Worm (Caenorhabditis elegans) whole organism, mixed stage, embryonic: Measurements from ENCODE around the gene F54E4.2.

ENCODE experiments used
- bed-3 ChIP-seq: fragments of 200-800 bp; sonication (Bioruptor generic); optimal IDR thresholded peaks from 3 replicates; lab custom pipeline; 2018; ENCODE audit warnings: mild to moderate bottlenecking, missing genetic modification characterization, moderate library complexity, missing compliant biosample characterization
- blmp-1 ChIP-seq: fragments of 150-350 bp; optimal IDR thresholded peaks from 2 replicates; lab custom pipeline; 2014; ENCODE audit warnings: missing biosample characterization, missing genetic modification characterization
- ceh-39 ChIP-seq: fragments of 150-350 bp; optimal IDR thresholded peaks from 2 replicates; lab custom pipeline; 2014; ENCODE audit warnings: missing biosample characterization, missing genetic modification characterization
- ceh-43 ChIP-seq: fragments of 200-800 bp; sonication (Bioruptor generic); optimal IDR thresholded peaks from 2 replicates; lab custom pipeline; 2018; ENCODE audit warnings: mild to moderate bottlenecking, missing genetic modification characterization, moderate library complexity, missing compliant biosample characterization
- ces-1 ChIP-seq: fragments of 150-350 bp; optimal IDR thresholded peaks from 2 replicates; lab custom pipeline; 2014; ENCODE audit warnings: missing biosample characterization, missing genetic modification reagents, missing genetic modification characterization
- cnd-1 ChIP-seq: fragments of 200-800 bp; sonication (Bioruptor generic); optimal IDR thresholded peaks from 2 replicates; lab custom pipeline; 2018; ENCODE audit warnings: mild to moderate bottlenecking, missing genetic modification characterization, missing compliant biosample characterization
- drap-1 ChIP-seq: fragments of 200-800 bp; sonication (Bioruptor generic); optimal IDR thresholded peaks from 3 replicates; lab custom pipeline; 2018; ENCODE audit warnings: mild to moderate bottlenecking, missing genetic modification characterization, missing compliant biosample characterization
- elt-1 ChIP-seq: sonication (generic microtip); optimal IDR thresholded peaks from 2 replicates; lab custom pipeline; 2017; ENCODE audit warnings: missing genetic modification characterization, mild to moderate bottlenecking, missing compliant biosample characterization, antibody characterized with exemption, moderate library complexity, borderline replicate concordance; ENCODE audit not compliant: insufficient read depth
- elt-3 ChIP-seq: fragments of 150-350 bp; optimal IDR thresholded peaks from 2 replicates; lab custom pipeline; 2014; ENCODE audit warnings: missing biosample characterization, missing genetic modification characterization
- flh-1 ChIP-seq: fragments of 200-800 bp; sonication (Bioruptor generic); optimal IDR thresholded peaks from 2 replicates; lab custom pipeline; 2018; ENCODE audit warnings: mild to moderate bottlenecking, missing genetic modification characterization, moderate library complexity, missing compliant biosample characterization
- ham-2 ChIP-seq: fragments of 200-800 bp; sonication (Bioruptor generic); optimal IDR thresholded peaks from 2 replicates; lab custom pipeline; 2018; ENCODE audit warnings: mild to moderate bottlenecking, missing genetic modification characterization, missing compliant biosample characterization
- hlh-1 ChIP-seq: fragments of 150-350 bp; optimal IDR thresholded peaks from 2 replicates; lab custom pipeline; 2014; ENCODE audit warnings: missing biosample characterization, missing genetic modification reagents, missing genetic modification characterization
- lin-13 ChIP-seq: fragments of 150-350 bp; optimal IDR thresholded peaks from 2 replicates; lab custom pipeline; 2014; ENCODE audit warnings: missing biosample characterization, missing genetic modification characterization
- lin-32 ChIP-seq: fragments of 200-800 bp; sonication (Bioruptor generic); optimal IDR thresholded peaks from 2 replicates; lab custom pipeline; 2018; ENCODE audit warnings: mild to moderate bottlenecking, missing genetic modification characterization, missing compliant biosample characterization
- lsy-2 ChIP-seq: fragments of 150-350 bp; optimal IDR thresholded peaks from 2 replicates; lab custom pipeline; 2014; ENCODE audit warnings: missing biosample characterization, missing genetic modification characterization
- mab-5 ChIP-seq: fragments of 150-350 bp; optimal IDR thresholded peaks from 2 replicates; lab custom pipeline; 2014; ENCODE audit warnings: missing biosample characterization, missing genetic modification characterization
- mep-1 ChIP-seq: fragments of 150-350 bp; optimal IDR thresholded peaks from 2 replicates; lab custom pipeline; 2017; ENCODE audit warnings: missing biosample characterization, missing genetic modification reagents, missing genetic modification characterization, inconsistent platforms
- mls-2 ChIP-seq: sonication (generic microtip); optimal IDR thresholded peaks from 2 replicates; lab custom pipeline; 2016; ENCODE audit warnings: mild to moderate bottlenecking, missing genetic modification characterization, moderate library complexity, missing compliant biosample characterization
- nhr-12 ChIP-seq: fragments of 150-350 bp; optimal IDR thresholded peaks from 2 replicates; lab custom pipeline; 2014; ENCODE audit warnings: missing biosample characterization, missing genetic modification characterization
- nhr-2 ChIP-seq: fragments of 150-350 bp; optimal IDR thresholded peaks from 2 replicates; lab custom pipeline; 2014; ENCODE audit warnings: missing biosample characterization, missing genetic modification characterization
- nhr-237 ChIP-seq: fragments of 150-350 bp; optimal IDR thresholded peaks from 2 replicates; lab custom pipeline; 2014; ENCODE audit warnings: missing biosample characterization, missing genetic modification characterization
- nhr-28 ChIP-seq: fragments of 150-350 bp; optimal IDR thresholded peaks from 2 replicates; lab custom pipeline; 2014; ENCODE audit warnings: missing biosample characterization, missing genetic modification characterization
- nhr-76 ChIP-seq: sonication (generic microtip); optimal IDR thresholded peaks from 2 replicates; lab custom pipeline; 2017; ENCODE audit warnings: missing biosample characterization, missing genetic modification characterization
- pha-4 ChIP-seq: fragments of 150-350 bp; optimal IDR thresholded peaks from 2 replicates; lab custom pipeline; 2018; ENCODE audit warnings: missing biosample characterization, missing genetic modification reagents, missing genetic modification characterization
- sem-2 ChIP-seq: fragments of 200-800 bp; sonication (Bioruptor generic); optimal IDR thresholded peaks from 2 replicates; lab custom pipeline; 2018; ENCODE audit warnings: mild to moderate bottlenecking, missing genetic modification characterization, missing compliant biosample characterization
- snpc-4 ChIP-seq: fragments of 150-350 bp; optimal IDR thresholded peaks from 2 replicates; lab custom pipeline; 2014; ENCODE audit warnings: missing biosample characterization, missing genetic modification characterization
- sptf-1 ChIP-seq: sonication (generic microtip); optimal IDR thresholded peaks from 2 replicates; lab custom pipeline; 2017; ENCODE audit warnings: mild to moderate bottlenecking, missing genetic modification characterization, moderate library complexity, missing compliant biosample characterization
- tbx-8 ChIP-seq: fragments of 200-800 bp; sonication (Bioruptor generic); optimal IDR thresholded peaks from 2 replicates; lab custom pipeline; 2018; ENCODE audit warnings: mild to moderate bottlenecking, missing genetic modification characterization, moderate library complexity, missing compliant biosample characterization
- unc-39 ChIP-seq: fragments of 150-350 bp; optimal IDR thresholded peaks from 2 replicates; lab custom pipeline; 2014; ENCODE audit warnings: missing biosample characterization, missing genetic modification characterization
- unc-62 ChIP-seq: fragments of 150-350 bp; optimal IDR thresholded peaks from 2 replicates; lab custom pipeline; 2014; ENCODE audit warnings: missing biosample characterization, missing genetic modification reagents, missing genetic modification characterization
- zip-8 ChIP-seq: fragments of 150-350 bp; optimal IDR thresholded peaks from 2 replicates; lab custom pipeline; 2014; ENCODE audit warnings: missing biosample characterization, missing genetic modification characterization
- ztf-11 ChIP-seq: fragments of 150-350 bp; optimal IDR thresholded peaks from 2 replicates; lab custom pipeline; 2014; ENCODE audit warnings: missing biosample characterization, missing genetic modification characterization

The F54E4.2 gene

DNA sequence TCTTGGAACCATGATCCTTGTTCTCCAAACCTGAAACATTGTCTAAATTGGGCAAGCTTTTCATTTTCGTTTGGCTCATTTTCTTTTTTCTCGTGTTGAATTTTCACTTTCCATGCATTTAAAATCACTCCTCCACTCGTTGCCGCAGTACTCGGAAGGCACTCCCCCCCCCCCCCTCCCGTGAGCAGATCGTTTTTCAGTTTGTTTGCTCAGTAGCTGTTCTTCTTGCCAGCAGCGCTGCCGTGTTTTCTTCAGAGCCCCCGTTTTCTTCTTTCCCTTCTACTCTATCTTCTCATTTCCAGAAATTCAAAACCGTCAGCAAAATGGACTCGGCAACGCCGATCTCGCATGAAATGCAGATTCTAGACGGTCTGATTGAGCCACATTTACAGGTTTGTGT lies 33.9 kb downstream of the F54E4.2 start, which contains the start of gene C44H4.8:
TSS of gene C44H4.8 (plus strand) at position 301 of the 400 bp plus-strand sequence.
- TF ChIP-seq mls-2 (tag; lab: Kevin White, UChicago) (no peak), elt-1 (tag; lab: Kevin White, UChicago) (no peak), lsy-2 (tag; lab: Kevin White, UChicago) (no peak), hlh-1 (tag; lab: Kevin White, UChicago) (no peak), mep-1 (tag; lab: Kevin White, UChicago) (no peak), ces-1 (no peak), drap-1 (GFP tag; lab: Kevin White, UChicago) (no peak), lin-32 (GFP tag; lab: Kevin White, UChicago) (no peak), ceh-39 (no peak), tbx-8 (no peak), blmp-1 (no peak), nhr-237 (no peak), unc-39 (tag; lab: Kevin White, UChicago) (no peak), nhr-28 (tag; lab: Kevin White, UChicago) (no peak), snpc-4 (tag; lab: Kevin White, UChicago) (no peak), sem-2 (no peak), sptf-1 (tag; lab: Kevin White, UChicago) (no peak), ceh-43 (GFP tag; lab: Kevin White, UChicago) (no peak), cnd-1 (no peak)

DNA sequence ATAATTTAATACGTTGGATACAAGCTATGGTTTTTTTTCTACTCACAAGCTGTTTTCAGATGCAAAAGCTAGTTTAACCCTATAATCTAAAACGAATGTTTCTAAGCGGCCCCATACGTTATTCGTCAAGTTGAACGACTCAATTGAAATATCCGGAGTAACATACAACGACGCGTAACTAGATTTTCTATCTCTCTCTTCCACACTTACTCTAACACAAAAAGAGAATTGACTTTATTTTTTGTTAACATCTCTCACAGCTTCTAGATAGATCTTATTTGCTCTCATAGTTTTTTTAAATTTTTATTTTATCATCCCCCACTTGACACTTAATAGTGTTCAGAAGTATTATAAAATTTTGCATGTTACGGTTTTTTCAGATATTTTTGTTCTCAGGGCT lies 35.5 kb downstream of the F54E4.2 start:
- TF ChIP-seq ces-1 (peak; percentile 95), lsy-2 (tag; lab: Kevin White, UChicago) (no peak)
- TF ChIP-seq, all 35 proteins: peak for 1

ce11 chrX:14589051-14589736 lies 39.5 kb downstream of the F54E4.2 start, which contains the start of the genes C44H4.4 and tap-1:
Gene C44H4.4 (minus strand): TSS chrX:14589101.
Gene tap-1 (plus strand): TSS chrX:14589624.
- TF ChIP-seq zip-8 (no peak), snpc-4 (tag; lab: Kevin White, UChicago) (no peak), flh-1 (no peak), ztf-11 (no peak), pha-4 (tag; lab: Kevin White, UChicago) (no peak), ceh-39 (peak; percentile 65), ces-1 (peak; percentile 65), nhr-28 (tag; lab: Kevin White, UChicago) (no peak), blmp-1 (no peak), tbx-8 (no peak), mls-2 (tag; lab: Kevin White, UChicago) (no peak), lsy-2 (tag; lab: Kevin White, UChicago) (no peak), ham-2 (GFP tag; lab: Kevin White, UChicago) (peak; percentile 17), mep-1 (tag; lab: Kevin White, UChicago) (peak; percentile 66), ceh-43 (GFP tag; lab: Kevin White, UChicago) (no peak), bed-3 (GFP tag; lab: Kevin White, UChicago) (no peak), hlh-1 (tag; lab: Kevin White, UChicago) (no peak), lin-13 (tag; lab: Kevin White, UChicago) (no peak)

- TF ChIP-seq nhr-12 (tag; lab: Kevin White, UChicago) (no peak), unc-39 (tag; lab: Kevin White, UChicago) (no peak), sem-2 (no peak), lin-32 (GFP tag; lab: Kevin White, UChicago) (no peak), zip-8 (no peak), elt-3 (tag; lab: Kevin White, UChicago) (no peak), sptf-1 (tag; lab: Kevin White, UChicago) (no peak), ces-1 (no peak), mab-5 (no peak), cnd-1 (no peak), nhr-2 (tag; lab: Kevin White, UChicago) (no peak), ham-2 (GFP tag; lab: Kevin White, UChicago) (no peak), tbx-8 (no peak), unc-62 (GFP tag; lab: Kevin White, UChicago) (no peak), nhr-76 (no peak), nhr-28 (tag; lab: Kevin White, UChicago) (no peak), mep-1 (tag; lab: Kevin White, UChicago) (no peak)
Measured at ce11 chrX:14584335-14584734, 44.4 kb downstream of the F54E4.2 start.
